Fruit fly (Drosophila melanogaster) whole organism, embryonic: ENCODE results near the gene kkv.

ENCODE experiments used
- Adf1 ChIP-seq: fragments of 200-800 bp; sonication (Bioruptor generic); IDR thresholded peaks from 2 replicates; pipeline ENCODE4 v1.3.6; 2022; ENCODE audit warnings: missing biosample characterization, missing genetic modification characterization
- BEAF-32 ChIP-seq: fragments of 200-800 bp; sonication (Bioruptor generic); optimal IDR thresholded peaks from 3 replicates; lab custom pipeline; 2017; ENCODE audit warnings: missing biosample characterization, missing genetic modification characterization, mild to moderate bottlenecking, moderate library complexity, missing genetic modification reagents
- BtbVII ChIP-seq: fragments of 200-800 bp; sonication (Bioruptor generic); optimal IDR thresholded peaks from 3 replicates; lab custom pipeline; 2017; ENCODE audit warnings: missing biosample characterization, mild to moderate bottlenecking, missing genetic modification characterization
- CG10147 ChIP-seq: fragments of 200-800 bp; sonication (Bioruptor generic); optimal IDR thresholded peaks from 2 replicates; lab custom pipeline; 2019; ENCODE audit warnings: missing biosample characterization, mild to moderate bottlenecking, missing genetic modification characterization, moderate library complexity
- CG10462 ChIP-seq: fragments of 200-800 bp; sonication (Bioruptor generic); optimal IDR thresholded peaks from 2 replicates; lab custom pipeline; 2016; ENCODE audit warnings: missing biosample characterization, missing genetic modification characterization
- CG10654 ChIP-seq: fragments of 200-800 bp; sonication (Bioruptor generic); optimal IDR thresholded peaks from 2 replicates; lab custom pipeline; 2016; ENCODE audit warnings: missing biosample characterization, missing genetic modification characterization
- CG11247 ChIP-seq: fragments of 200-800 bp; sonication (Bioruptor generic); IDR thresholded peaks from 2 replicates; pipeline ENCODE4 v1.3.6; 2022; ENCODE audit warnings: missing biosample characterization, missing genetic modification characterization
- CG11696 ChIP-seq: fragments of 200-800 bp; sonication (Bioruptor generic); IDR thresholded peaks from 2 replicates; pipeline ENCODE4 v1.3.6; 2022; ENCODE audit warnings: missing biosample characterization, missing genetic modification characterization
- CG13287 ChIP-seq: fragments of 200-800 bp; sonication (Bioruptor generic); IDR thresholded peaks from 2 replicates; pipeline ENCODE4 v1.3.6; 2022; ENCODE audit warnings: missing biosample characterization, missing genetic modification characterization; ENCODE audit not compliant: partially characterized antibody
- CG13296 ChIP-seq: fragments of 200-800 bp; sonication (Bioruptor generic); optimal IDR thresholded peaks from 3 replicates; lab custom pipeline; 2018; ENCODE audit warnings: missing biosample characterization, mild to moderate bottlenecking, missing genetic modification characterization
- CG15514 ChIP-seq: fragments of 200-800 bp; sonication (Bioruptor generic); optimal IDR thresholded peaks from 3 replicates; lab custom pipeline; 2017; ENCODE audit warnings: missing biosample characterization, missing genetic modification characterization, mild to moderate bottlenecking, moderate library complexity, missing genetic modification reagents
- CG17328 ChIP-seq: fragments of 200-800 bp; sonication (Bioruptor generic); IDR thresholded peaks from 2 replicates; pipeline ENCODE4 v1.3.6; 2022; ENCODE audit warnings: missing biosample characterization, missing genetic modification characterization
- CG17361 ChIP-seq: fragments of 200-800 bp; sonication (Bioruptor generic); IDR thresholded peaks from 3 replicates; pipeline ENCODE4 v1.3.6; 2022; ENCODE audit warnings: missing biosample characterization, missing genetic modification characterization
- CG17802 ChIP-seq: fragments of 200-800 bp; sonication (Bioruptor generic); optimal IDR thresholded peaks from 2 replicates; lab custom pipeline; 2018; ENCODE audit warnings: missing biosample characterization, mild to moderate bottlenecking, missing genetic modification characterization, moderate library complexity
- CG31224 ChIP-seq: fragments of 200-800 bp; sonication (Bioruptor generic); IDR thresholded peaks from 2 replicates; pipeline ENCODE4 v1.3.6; 2022; ENCODE audit warnings: missing biosample characterization, missing genetic modification characterization
- CG6791 ChIP-seq: fragments of 200-800 bp; sonication (Bioruptor generic); IDR thresholded peaks from 3 replicates; pipeline ENCODE4 v1.3.6; 2022; ENCODE audit warnings: missing biosample characterization, missing genetic modification characterization; ENCODE audit not compliant: partially characterized antibody
- CG7357 ChIP-seq: fragments of 200-800 bp; sonication (Bioruptor generic); IDR thresholded peaks from 3 replicates; pipeline ENCODE4 v1.3.6; 2022; ENCODE audit warnings: missing biosample characterization, missing genetic modification characterization
- CG9215 ChIP-seq: fragments of 200-800 bp; sonication (Bioruptor generic); IDR thresholded peaks from 2 replicates; pipeline ENCODE4 v1.3.6; 2022; ENCODE audit warnings: missing biosample characterization, missing genetic modification characterization
- CG9817 ChIP-seq: fragments of 200-800 bp; sonication (Bioruptor generic); optimal IDR thresholded peaks from 2 replicates; lab custom pipeline; 2018; ENCODE audit warnings: missing biosample characterization, mild to moderate bottlenecking, missing genetic modification characterization, moderate library complexity
- CHES-1-like ChIP-seq: fragments of 200-800 bp; sonication (Bioruptor generic); optimal IDR thresholded peaks from 2 replicates; lab custom pipeline; 2016; ENCODE audit warnings: missing biosample characterization, missing genetic modification characterization
- CTCF ChIP-seq: fragments of 200-800 bp; sonication (Bioruptor generic); optimal IDR thresholded peaks from 2 replicates; lab custom pipeline; 2017; ENCODE audit warnings: missing biosample characterization, mild to moderate bottlenecking, missing genetic modification characterization, moderate library complexity
- D19B ChIP-seq: fragments of 200-800 bp; sonication (Bioruptor generic); optimal IDR thresholded peaks from 2 replicates; lab custom pipeline; 2017; ENCODE audit warnings: missing biosample characterization, mild to moderate bottlenecking, missing genetic modification characterization
- Dfd ChIP-seq, 2 experiments: fragments of >200 bp; optimal IDR thresholded peaks; 2 replicates each; lab custom pipeline; 2017; ENCODE audit warnings: missing biosample characterization in 2 of 2, missing genetic modification characterization in 2 of 2
- Elba2 ChIP-seq: fragments of 200-800 bp; sonication (Bioruptor generic); optimal IDR thresholded peaks from 3 replicates; lab custom pipeline; 2016; ENCODE audit warnings: missing biosample characterization, missing genetic modification characterization
- Ets65A ChIP-seq: fragments of 200-800 bp; sonication (Bioruptor generic); peaks from one replicate; lab custom pipeline; 2016; ENCODE audit warnings: missing biosample characterization, missing genetic modification characterization
- HLH54F ChIP-seq: fragments of 200-800 bp; sonication (Bioruptor generic); optimal IDR thresholded peaks from 3 replicates; lab custom pipeline; 2016; ENCODE audit warnings: missing biosample characterization, missing genetic modification characterization
- MESR4 ChIP-seq: fragments of 200-800 bp; sonication (Bioruptor generic); optimal IDR thresholded peaks from 2 replicates; lab custom pipeline; 2018; ENCODE audit warnings: missing biosample characterization, mild to moderate bottlenecking, missing genetic modification characterization, moderate library complexity
- Max ChIP-seq: fragments of 200-800 bp; sonication (Bioruptor generic); optimal IDR thresholded peaks from 2 replicates; lab custom pipeline; 2016; ENCODE audit warnings: missing biosample characterization, mild to moderate bottlenecking, missing genetic modification characterization
- Nf-YB ChIP-seq: fragments of 200-800 bp; sonication (Bioruptor generic); optimal IDR thresholded peaks from 3 replicates; lab custom pipeline; 2019; ENCODE audit warnings: missing biosample characterization, mild to moderate bottlenecking, missing genetic modification characterization, moderate library complexity
- NfI ChIP-seq: fragments of 200-800 bp; sonication (Bioruptor generic); optimal IDR thresholded peaks from 3 replicates; lab custom pipeline; 2018; ENCODE audit warnings: missing biosample characterization, mild to moderate bottlenecking, missing genetic modification characterization, moderate library complexity
- Pdp1 ChIP-seq, 2 experiments: fragments of 200-800 bp; sonication (Bioruptor generic); optimal IDR thresholded peaks; 3 replicates each; lab custom pipeline; 2016; ENCODE audit warnings: missing biosample characterization in 2 of 2, missing genetic modification characterization in 2 of 2, mild to moderate bottlenecking in 1 of 2, moderate library complexity in 1 of 2
- Xbp1 ChIP-seq: fragments of 200-800 bp; sonication (Bioruptor generic); optimal IDR thresholded peaks from 3 replicates; lab custom pipeline; 2016; ENCODE audit warnings: missing biosample characterization, mild to moderate bottlenecking, missing genetic modification characterization
- bbx ChIP-seq: fragments of 200-800 bp; sonication (Bioruptor generic); IDR thresholded peaks from 2 replicates; pipeline ENCODE4 v1.3.6; 2022; ENCODE audit warnings: missing biosample characterization, missing genetic modification characterization; ENCODE audit not compliant: partially characterized antibody
- crc ChIP-seq: fragments of 200-800 bp; sonication (Bioruptor generic); optimal IDR thresholded peaks from 2 replicates; lab custom pipeline; 2016; ENCODE audit warnings: missing biosample characterization, missing genetic modification characterization
- ewg ChIP-seq: fragments of 200-800 bp; sonication (Bioruptor generic); optimal IDR thresholded peaks from 3 replicates; lab custom pipeline; 2017; ENCODE audit warnings: mild to moderate bottlenecking, missing biosample characterization, missing genetic modification reagents, missing genetic modification characterization
- exex ChIP-seq: fragments of 200-800 bp; sonication (Bioruptor generic); optimal IDR thresholded peaks from 4 replicates; lab custom pipeline; 2018; ENCODE audit warnings: missing biosample characterization, mild to moderate bottlenecking, missing genetic modification characterization, moderate library complexity
- fru ChIP-seq: fragments of >200 bp; optimal IDR thresholded peaks from 2 replicates; lab custom pipeline; 2017
- insv ChIP-seq, 2 experiments: fragments of 200-800 bp; sonication (Bioruptor generic); optimal IDR thresholded peaks; 3 replicates each; lab custom pipeline; 2016 to 2018; ENCODE audit warnings: missing biosample characterization in 2 of 2, missing genetic modification characterization in 2 of 2
- lbe ChIP-seq: fragments of 200-800 bp; sonication (Bioruptor generic); optimal IDR thresholded peaks from 2 replicates; lab custom pipeline; 2016; ENCODE audit warnings: missing biosample characterization, mild to moderate bottlenecking, missing genetic modification characterization
- mam ChIP-seq: fragments of 200-800 bp; sonication (Bioruptor generic); optimal IDR thresholded peaks from 3 replicates; lab custom pipeline; 2016; ENCODE audit warnings: missing biosample characterization, missing genetic modification characterization
- mld ChIP-seq: fragments of 200-800 bp; sonication (Bioruptor generic); IDR thresholded peaks from 3 replicates; pipeline ENCODE4 v1.3.6; 2022; ENCODE audit warnings: missing biosample characterization, missing genetic modification characterization; ENCODE audit not compliant: partially characterized antibody
- nerfin-2 ChIP-seq: fragments of 200-800 bp; sonication (Bioruptor generic); IDR thresholded peaks from 2 replicates; pipeline ENCODE4 v1.3.6; 2022; ENCODE audit warnings: missing biosample characterization, missing genetic modification characterization; ENCODE audit not compliant: partially characterized antibody
- nmo ChIP-seq: fragments of 200-800 bp; sonication (Bioruptor generic); optimal IDR thresholded peaks from 2 replicates; lab custom pipeline; 2018; ENCODE audit warnings: missing biosample characterization, mild to moderate bottlenecking, missing genetic modification characterization, moderate library complexity
- otp ChIP-seq: fragments of 200-800 bp; sonication (Bioruptor generic); IDR thresholded peaks from 3 replicates; pipeline ENCODE4, ENCODE4 v1.3.6; 2022; ENCODE audit warnings: missing biosample characterization, missing genetic modification characterization
- pfk ChIP-seq: fragments of 200-800 bp; sonication (Bioruptor generic); optimal IDR thresholded peaks from 2 replicates; lab custom pipeline; 2018; ENCODE audit warnings: missing biosample characterization, mild to moderate bottlenecking, missing genetic modification characterization, moderate library complexity
- phol ChIP-seq: fragments of 200-800 bp; sonication (Bioruptor generic); optimal IDR thresholded peaks from 3 replicates; lab custom pipeline; 2018; ENCODE audit warnings: missing biosample characterization, mild to moderate bottlenecking, missing genetic modification characterization, moderate library complexity
- stwl ChIP-seq: fragments of 200-800 bp; sonication (Bioruptor generic); optimal IDR thresholded peaks from 3 replicates; lab custom pipeline; 2018; ENCODE audit warnings: missing biosample characterization, mild to moderate bottlenecking, missing genetic modification characterization, moderate library complexity
- twi ChIP-seq: fragments of 200-800 bp; optimal IDR thresholded peaks from 2 replicates; lab custom pipeline; 2019; ENCODE audit warnings: missing biosample characterization, mild to moderate bottlenecking, missing genetic modification characterization, moderate library complexity
- vfl ChIP-seq: fragments of 200-800 bp; sonication (Bioruptor generic); optimal IDR thresholded peaks from 2 replicates; lab custom pipeline; 2016; ENCODE audit warnings: missing biosample characterization, missing genetic modification characterization
- wdn ChIP-seq: fragments of 200-800 bp; sonication (Bioruptor generic); IDR thresholded peaks from 2 replicates; pipeline ENCODE4 v1.3.6; 2022; ENCODE audit warnings: missing biosample characterization, missing genetic modification characterization

Gene kkv

DNA sequence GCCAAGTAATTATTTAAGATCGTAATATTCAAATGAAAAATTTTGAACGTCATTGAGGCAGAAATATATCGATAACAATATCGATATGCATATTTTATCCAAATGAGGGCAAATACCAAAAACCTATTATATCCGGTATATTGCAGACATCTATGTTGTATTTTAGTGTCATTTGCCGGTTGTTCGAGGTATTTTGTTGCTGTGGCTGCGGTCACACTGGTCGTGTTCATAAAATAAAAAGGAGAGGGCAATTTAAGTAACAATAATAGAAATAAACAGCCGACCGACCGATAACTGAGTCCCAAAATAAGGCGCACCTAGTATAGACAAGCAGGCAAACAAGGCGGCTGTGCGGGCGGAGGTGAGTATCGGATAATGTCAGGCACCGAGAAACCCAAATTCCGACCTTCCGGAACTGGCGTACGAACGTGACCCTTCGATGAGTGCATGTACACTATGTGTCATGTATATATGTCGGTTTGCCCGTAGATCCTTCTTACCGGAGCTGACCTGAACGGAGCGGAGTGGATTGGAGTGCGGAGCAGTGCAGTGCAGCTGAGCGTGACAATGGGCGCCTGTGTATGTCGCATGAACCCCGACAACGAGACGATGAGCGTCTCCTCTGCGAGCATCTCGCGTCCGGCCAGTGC is 1.2 kb upstream of the kkv start, which contains the start of gene CG1172 (continued):
- peak in 1 of 2 experiments; percentile 6 for TF ChIP-seq insv (GFP tag; optimal IDR thresholded peaks at IDR 0.05; lab: Kevin White, UChicago)
- no peak for TF ChIP-seq Dfd (GFP tag; optimal IDR thresholded peaks at IDR 0.05; lab: Kevin White, UChicago)
- TF ChIP-seq ewg (GFP tag; lab: Kevin White, UChicago): peak; percentile 37
- no peak for TF ChIP-seq exex (tag; lab: Kevin White, UChicago)
- peak; percentile 17 for TF ChIP-seq lbe (GFP tag; lab: Kevin White, UChicago)
- TF ChIP-seq BtbVII: no peak
- TF ChIP-seq CG15514 (GFP tag; lab: Kevin White, UChicago): peak; percentile 75
- TF ChIP-seq CG17802 (tag; lab: Kevin White, UChicago): no peak
- peak; percentile 96 for TF ChIP-seq stwl (tag; lab: Kevin White, UChicago)
- no peak for TF ChIP-seq Max (GFP tag; lab: Kevin White, UChicago)
- TF ChIP-seq CG13287: peak; percentile 88
- peak; percentile 17 for TF ChIP-seq NfI (GFP tag; lab: Kevin White, UChicago)
- no peak for TF ChIP-seq Xbp1 (GFP tag; lab: Kevin White, UChicago)
- no peak for TF ChIP-seq CG10654
- peak; percentile 74 for TF ChIP-seq CG6791 (GFP tag; lab: Robert Waterston, UW)
- no peak for TF ChIP-seq vfl
- TF ChIP-seq Nf-YB (GFP tag; lab: Kevin White, UChicago): no peak
- TF ChIP-seq nmo (GFP tag; lab: Kevin White, UChicago): peak; percentile 49
- no peak for TF ChIP-seq CG10147
- no peak for TF ChIP-seq wdn (GFP tag; lab: Robert Waterston, UW)
- TF ChIP-seq otp (GFP tag; lab: Robert Waterston, UW): no peak
- TF ChIP-seq CG10462 (GFP tag; lab: Kevin White, UChicago): no peak
- TF ChIP-seq MESR4 (GFP tag; lab: Kevin White, UChicago): peak; percentile 85
- TF ChIP-seq CG9817: no peak
- TF ChIP-seq D19B (GFP tag; lab: Kevin White, UChicago): no peak
- peak; percentile 7 for TF ChIP-seq CTCF (GFP tag; lab: Kevin White, UChicago)
- TF ChIP-seq CG7357: no peak
- no peak for TF ChIP-seq HLH54F (GFP tag; lab: Kevin White, UChicago)
- peak; percentile 59 for TF ChIP-seq phol (tag; lab: Kevin White, UChicago)
- peak in 1 of 2 experiments; percentile 42 for TF ChIP-seq Pdp1 (GFP tag; optimal IDR thresholded peaks at IDR 0.05; lab: Kevin White, UChicago)
- no peak for TF ChIP-seq CG9215
- TF ChIP-seq Elba2 (GFP tag; lab: Kevin White, UChicago): no peak
- no peak for TF ChIP-seq CG11247 (GFP tag; lab: Robert Waterston, UW)
- no peak for TF ChIP-seq mld
- TF ChIP-seq CHES-1-like (GFP tag; lab: Kevin White, UChicago): peak; percentile 18
- no peak for TF ChIP-seq twi (tag; lab: Kevin White, UChicago)
- TF ChIP-seq fru: no peak
- TF ChIP-seq Ets65A (GFP tag; lab: Kevin White, UChicago): peak; percentile 77
- no peak for TF ChIP-seq Adf1 (GFP tag; lab: Robert Waterston, UW)
- TF ChIP-seq CG13296 (GFP tag; lab: Kevin White, UChicago): no peak
- TF ChIP-seq CG17328: no peak
- TF ChIP-seq mam: no peak
- TF ChIP-seq pfk (GFP tag; lab: Kevin White, UChicago): no peak
- TF ChIP-seq CG11696: no peak
- no peak for TF ChIP-seq CG17361 (GFP tag; lab: Robert Waterston, UW)
- TF ChIP-seq bbx: peak; percentile 73
- no peak for TF ChIP-seq crc (GFP tag; lab: Kevin White, UChicago)
- TF ChIP-seq BEAF-32 (GFP tag; lab: Kevin White, UChicago): peak; percentile 81
- TF ChIP-seq nerfin-2 (GFP tag; lab: Robert Waterston, UW): peak; percentile 14; the same call in 1 of the 2 replicates
- no peak for TF ChIP-seq CG31224 (GFP tag; lab: Robert Waterston, UW)
